Worm (Caenorhabditis elegans) whole organism, L4/young adult: ENCODE measurements around the gene F44B9.5.

Experiments used
- dao-5 ChIP-seq: sonication (generic microtip); optimal IDR thresholded peaks from 2 replicates; lab custom pipeline; 2016; ENCODE audit warnings: missing genotype, missing genetic modification characterization, moderate library complexity, missing compliant biosample characterization
- him-1 ChIP-seq: sonication (generic microtip); optimal IDR thresholded peaks from 2 replicates; lab custom pipeline; 2016; ENCODE audit warnings: missing genotype, missing genetic modification reagents, missing genetic modification characterization, missing compliant biosample characterization

DNA sequence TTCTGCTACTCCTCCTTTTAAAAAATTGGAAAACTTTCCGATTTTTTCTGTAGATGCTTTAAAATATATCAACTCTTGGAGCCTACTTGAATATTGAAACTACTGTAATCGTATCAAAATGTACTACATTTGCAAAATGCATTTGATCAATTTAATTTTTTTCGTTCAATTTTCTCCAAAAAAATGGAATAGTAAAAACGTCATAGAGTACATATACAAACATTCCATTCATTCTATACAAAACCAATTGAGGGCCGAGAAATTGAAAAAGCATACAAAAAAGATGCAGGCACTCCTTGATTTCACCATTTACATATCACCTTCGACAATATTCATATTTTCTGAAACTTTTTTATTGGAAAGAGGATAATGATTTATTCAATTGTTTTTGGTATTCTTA lies 12.2 kb downstream of the F44B9.5 start, which contains the start of gene C06G4.6:
- no peak for TF ChIP-seq him-1
- TF ChIP-seq dao-5 (tag; lab: Kevin White, UChicago), result no peak
